Fruit fly (Drosophila melanogaster) whole organism, embryonic: Measurements from ENCODE around the gene Cngl.

ENCODE experiments used
- Ada2b ChIP-seq: fragments of 200-800 bp; sonication (Bioruptor generic); IDR thresholded peaks from 2 replicates; pipeline ENCODE4 v1.3.6; 2022; ENCODE audit warnings: missing biosample characterization, missing genetic modification characterization
- Awh ChIP-seq: fragments of 200-800 bp; sonication (Bioruptor generic); IDR thresholded peaks from 2 replicates; pipeline ENCODE4, ENCODE4 v1.3.6; 2022; ENCODE audit warnings: missing biosample characterization, missing genetic modification characterization
- B-H2 ChIP-seq: fragments of 200-800 bp; sonication (Bioruptor generic); optimal IDR thresholded peaks from 2 replicates; lab custom pipeline; 2018; ENCODE audit warnings: missing biosample characterization, mild to moderate bottlenecking, missing genetic modification characterization
- BEAF-32 ChIP-seq: fragments of 200-800 bp; sonication (Bioruptor generic); optimal IDR thresholded peaks from 3 replicates; lab custom pipeline; 2017; ENCODE audit warnings: missing biosample characterization, missing genetic modification characterization, mild to moderate bottlenecking, moderate library complexity, missing genetic modification reagents
- CG15514 ChIP-seq: fragments of 200-800 bp; sonication (Bioruptor generic); optimal IDR thresholded peaks from 3 replicates; lab custom pipeline; 2017; ENCODE audit warnings: missing biosample characterization, missing genetic modification characterization, mild to moderate bottlenecking, moderate library complexity, missing genetic modification reagents
- CG1603 ChIP-seq: fragments of 200-800 bp; sonication (Bioruptor generic); optimal IDR thresholded peaks from 2 replicates; lab custom pipeline; 2019; ENCODE audit warnings: missing biosample characterization, mild to moderate bottlenecking, missing genetic modification characterization, moderate library complexity
- CG16813 ChIP-seq: fragments of 200-800 bp; sonication (Bioruptor generic); IDR thresholded peaks from 3 replicates; pipeline ENCODE4 v1.3.6; 2022; ENCODE audit warnings: missing biosample characterization, missing genetic modification characterization; ENCODE audit not compliant: partially characterized antibody
- CG17361 ChIP-seq: fragments of 200-800 bp; sonication (Bioruptor generic); IDR thresholded peaks from 3 replicates; pipeline ENCODE4 v1.3.6; 2022; ENCODE audit warnings: missing biosample characterization, missing genetic modification characterization
- CG33213 ChIP-seq: fragments of 200-800 bp; sonication (Bioruptor generic); optimal IDR thresholded peaks from 3 replicates; lab custom pipeline; 2016; ENCODE audit warnings: missing biosample characterization, missing genetic modification characterization
- CG33557 ChIP-seq: fragments of 200-800 bp; sonication (Bioruptor generic); optimal IDR thresholded peaks from 2 replicates; lab custom pipeline; 2019; ENCODE audit warnings: missing biosample characterization, mild to moderate bottlenecking, missing genetic modification characterization, moderate library complexity
- CG4617 ChIP-seq: fragments of 200-800 bp; sonication (Bioruptor generic); optimal IDR thresholded peaks from 3 replicates; lab custom pipeline; 2016; ENCODE audit warnings: missing biosample characterization, missing genetic modification characterization, borderline replicate concordance
- CoRest ChIP-seq: fragments of 200-800 bp; sonication (Bioruptor generic); optimal IDR thresholded peaks from 3 replicates; lab custom pipeline; 2018; ENCODE audit warnings: missing biosample characterization, mild to moderate bottlenecking, missing genetic modification characterization, moderate library complexity
- Doc3 ChIP-seq: fragments of 200-800 bp; sonication (Bioruptor generic); IDR thresholded peaks from 3 replicates; pipeline ENCODE4 v1.3.6; 2022; ENCODE audit warnings: missing biosample characterization, missing genetic modification characterization; ENCODE audit not compliant: partially characterized antibody
- Gug ChIP-seq: fragments of 200-800 bp; sonication (Bioruptor generic); IDR thresholded peaks from 4 replicates; pipeline ENCODE4 v1.3.6; 2022; ENCODE audit warnings: missing biosample characterization, missing genetic modification characterization
- Med ChIP-seq: fragments of 200-800 bp; sonication (Bioruptor generic); peaks from one replicate; lab custom pipeline; 2016; ENCODE audit warnings: missing biosample characterization, missing genetic modification characterization, mild to moderate bottlenecking, inconsistent platforms, moderate library complexity
- Myb ChIP-seq: fragments of 200-800 bp; sonication (Bioruptor generic); optimal IDR thresholded peaks from 2 replicates; lab custom pipeline; 2016; ENCODE audit warnings: missing biosample characterization, missing genetic modification characterization
- NK7.1 ChIP-seq: fragments of 200-800 bp; sonication (Bioruptor generic); optimal IDR thresholded peaks from 3 replicates; lab custom pipeline; 2016; ENCODE audit warnings: missing biosample characterization, missing genetic modification characterization
- Nf-YB ChIP-seq: fragments of 200-800 bp; sonication (Bioruptor generic); optimal IDR thresholded peaks from 3 replicates; lab custom pipeline; 2019; ENCODE audit warnings: missing biosample characterization, mild to moderate bottlenecking, missing genetic modification characterization, moderate library complexity
- Pdp1 ChIP-seq, 2 experiments: fragments of 200-800 bp; sonication (Bioruptor generic); optimal IDR thresholded peaks; 3 replicates each; lab custom pipeline; 2016; ENCODE audit warnings: missing biosample characterization in 2 of 2, missing genetic modification characterization in 2 of 2, mild to moderate bottlenecking in 1 of 2, moderate library complexity in 1 of 2
- Scr ChIP-seq: fragments of 200-800 bp; sonication (Bioruptor generic); IDR thresholded peaks from 2 replicates; pipeline ENCODE4 v1.3.6; 2022; ENCODE audit warnings: missing biosample characterization, missing genetic modification characterization; ENCODE audit not compliant: partially characterized antibody
- Sry-δ ChIP-seq: fragments of 200-800 bp; sonication (Bioruptor generic); optimal IDR thresholded peaks from 2 replicates; lab custom pipeline; 2016; ENCODE audit warnings: missing biosample characterization, missing genetic modification characterization
- TFAM ChIP-seq: fragments of 200-800 bp; sonication (Bioruptor generic); optimal IDR thresholded peaks from 2 replicates; lab custom pipeline; 2017; ENCODE audit warnings: missing biosample characterization, missing genetic modification characterization, inconsistent platforms
- ato ChIP-seq: fragments of 200-800 bp; sonication (Bioruptor generic); IDR thresholded peaks from 2 replicates; pipeline ENCODE4 v1.3.6; 2022; ENCODE audit warnings: missing biosample characterization, missing genetic modification characterization; ENCODE audit not compliant: partially characterized antibody
- bbx ChIP-seq: fragments of 200-800 bp; sonication (Bioruptor generic); IDR thresholded peaks from 2 replicates; pipeline ENCODE4 v1.3.6; 2022; ENCODE audit warnings: missing biosample characterization, missing genetic modification characterization; ENCODE audit not compliant: partially characterized antibody
- btn ChIP-seq: fragments of 200-800 bp; sonication (Bioruptor generic); optimal IDR thresholded peaks from 2 replicates; lab custom pipeline; 2016; ENCODE audit warnings: missing biosample characterization, missing genetic modification characterization
- chinmo ChIP-seq: fragments of 200-800 bp; sonication (Bioruptor generic); IDR thresholded peaks from 4 replicates; pipeline ENCODE4 v1.3.6; 2022; ENCODE audit warnings: missing biosample characterization, missing genetic modification characterization; ENCODE audit not compliant: partially characterized antibody
- fd102C ChIP-seq: fragments of 200-800 bp; sonication (Bioruptor generic); optimal IDR thresholded peaks from 2 replicates; lab custom pipeline; 2018; ENCODE audit warnings: missing biosample characterization, mild to moderate bottlenecking, missing genetic modification characterization, moderate library complexity
- fd64A ChIP-seq: fragments of 200-800 bp; sonication (Bioruptor generic); optimal IDR thresholded peaks from 3 replicates; lab custom pipeline; 2018; ENCODE audit warnings: missing biosample characterization, mild to moderate bottlenecking, missing genetic modification characterization
- gem ChIP-seq: fragments of 200-800 bp; sonication (Bioruptor generic); optimal IDR thresholded peaks from 2 replicates; lab custom pipeline; 2019; ENCODE audit warnings: missing biosample characterization, mild to moderate bottlenecking, missing genetic modification characterization, moderate library complexity
- hb ChIP-seq: fragments of 200-800 bp; sonication (Bioruptor generic); IDR thresholded peaks from 3 replicates; pipeline ENCODE4 v1.3.6; 2022; ENCODE audit warnings: missing biosample characterization, missing genetic modification characterization; ENCODE audit not compliant: partially characterized antibody
- hbn ChIP-seq: fragments of 200-800 bp; sonication (Bioruptor generic); IDR thresholded peaks from 2 replicates; pipeline ENCODE4 v1.3.6; 2022; ENCODE audit warnings: missing biosample characterization, missing genetic modification characterization; ENCODE audit not compliant: partially characterized antibody
- klu ChIP-seq: fragments of 200-800 bp; sonication (Bioruptor generic); IDR thresholded peaks from 2 replicates; pipeline ENCODE4 v1.3.6; 2022; ENCODE audit warnings: missing biosample characterization, missing genetic modification characterization
- lab ChIP-seq: fragments of 200-800 bp; sonication (Bioruptor generic); optimal IDR thresholded peaks from 3 replicates; lab custom pipeline; 2017; ENCODE audit warnings: missing biosample characterization, missing genetic modification characterization, mild to moderate bottlenecking, moderate library complexity, missing genetic modification reagents
- mld ChIP-seq: fragments of 200-800 bp; sonication (Bioruptor generic); IDR thresholded peaks from 3 replicates; pipeline ENCODE4 v1.3.6; 2022; ENCODE audit warnings: missing biosample characterization, missing genetic modification characterization; ENCODE audit not compliant: partially characterized antibody
- nerfin-2 ChIP-seq: fragments of 200-800 bp; sonication (Bioruptor generic); IDR thresholded peaks from 2 replicates; pipeline ENCODE4 v1.3.6; 2022; ENCODE audit warnings: missing biosample characterization, missing genetic modification characterization; ENCODE audit not compliant: partially characterized antibody
- onecut ChIP-seq: fragments of 200-800 bp; sonication (Bioruptor generic); IDR thresholded peaks from 2 replicates; pipeline ENCODE4 v1.3.6; 2022; ENCODE audit warnings: missing biosample characterization, missing genetic modification characterization
- pb ChIP-seq: fragments of 200-800 bp; sonication (Bioruptor generic); optimal IDR thresholded peaks from 3 replicates; lab custom pipeline; 2016; ENCODE audit warnings: missing biosample characterization, missing genetic modification characterization
- pzg ChIP-seq: fragments of 200-800 bp; sonication (Bioruptor generic); optimal IDR thresholded peaks from 3 replicates; lab custom pipeline; 2018; ENCODE audit warnings: missing biosample characterization, mild to moderate bottlenecking, missing genetic modification characterization, moderate library complexity
- ranshi ChIP-seq: fragments of 200-800 bp; sonication (Bioruptor generic); IDR thresholded peaks from 2 replicates; pipeline ENCODE4 v1.3.6; 2022; ENCODE audit warnings: missing biosample characterization, missing genetic modification characterization
- stwl ChIP-seq: fragments of 200-800 bp; sonication (Bioruptor generic); optimal IDR thresholded peaks from 3 replicates; lab custom pipeline; 2018; ENCODE audit warnings: missing biosample characterization, mild to moderate bottlenecking, missing genetic modification characterization, moderate library complexity
- tna ChIP-seq: fragments of 200-800 bp; sonication (Bioruptor generic); IDR thresholded peaks from 2 replicates; pipeline ENCODE4 v1.3.6; 2022; ENCODE audit warnings: missing biosample characterization, missing genetic modification characterization; ENCODE audit not compliant: partially characterized antibody
- twi ChIP-seq: fragments of 200-800 bp; optimal IDR thresholded peaks from 2 replicates; lab custom pipeline; 2019; ENCODE audit warnings: missing biosample characterization, mild to moderate bottlenecking, missing genetic modification characterization, moderate library complexity
- unc-4 ChIP-seq: fragments of 200-800 bp; sonication (Bioruptor generic); IDR thresholded peaks from 2 replicates; pipeline ENCODE4 v1.3.6; 2022; ENCODE audit warnings: missing biosample characterization, missing genetic modification characterization; ENCODE audit not compliant: partially characterized antibody
- yki ChIP-seq: fragments of >200 bp; optimal IDR thresholded peaks from 3 replicates; lab custom pipeline; 2018
- zf30C ChIP-seq: fragments of 200-800 bp; sonication (Bioruptor generic); optimal IDR thresholded peaks from 3 replicates; lab custom pipeline; 2018; ENCODE audit warnings: missing biosample characterization, mild to moderate bottlenecking, missing genetic modification characterization

Cngl gene

DNA sequence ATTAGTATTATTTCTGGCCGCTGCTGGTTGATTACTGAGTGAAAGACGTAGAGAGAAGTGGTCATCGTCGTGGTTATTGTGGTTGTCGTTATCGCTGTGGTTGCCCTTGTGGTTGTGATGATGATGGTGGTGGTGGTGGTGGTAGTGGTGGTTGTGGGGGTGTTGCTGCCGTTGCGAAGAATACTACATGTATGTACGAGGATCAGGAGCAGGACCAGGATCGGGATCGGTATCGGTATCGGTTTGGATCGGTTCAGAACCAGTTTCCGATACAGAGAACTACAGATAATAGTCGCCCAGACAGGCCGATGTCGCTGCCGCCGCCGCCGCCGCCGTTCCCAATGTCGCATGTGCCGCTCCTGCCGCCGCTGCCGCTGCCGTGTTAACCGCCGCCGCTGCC, 88.4 kb downstream of the Cngl start:
- TF ChIP-seq twi (tag; lab: Kevin White, UChicago) (no peak), zf30C (no peak), lab (GFP tag; lab: Kevin White, UChicago) (no peak), Med (peak; percentile 54), yki (no peak)

DNA sequence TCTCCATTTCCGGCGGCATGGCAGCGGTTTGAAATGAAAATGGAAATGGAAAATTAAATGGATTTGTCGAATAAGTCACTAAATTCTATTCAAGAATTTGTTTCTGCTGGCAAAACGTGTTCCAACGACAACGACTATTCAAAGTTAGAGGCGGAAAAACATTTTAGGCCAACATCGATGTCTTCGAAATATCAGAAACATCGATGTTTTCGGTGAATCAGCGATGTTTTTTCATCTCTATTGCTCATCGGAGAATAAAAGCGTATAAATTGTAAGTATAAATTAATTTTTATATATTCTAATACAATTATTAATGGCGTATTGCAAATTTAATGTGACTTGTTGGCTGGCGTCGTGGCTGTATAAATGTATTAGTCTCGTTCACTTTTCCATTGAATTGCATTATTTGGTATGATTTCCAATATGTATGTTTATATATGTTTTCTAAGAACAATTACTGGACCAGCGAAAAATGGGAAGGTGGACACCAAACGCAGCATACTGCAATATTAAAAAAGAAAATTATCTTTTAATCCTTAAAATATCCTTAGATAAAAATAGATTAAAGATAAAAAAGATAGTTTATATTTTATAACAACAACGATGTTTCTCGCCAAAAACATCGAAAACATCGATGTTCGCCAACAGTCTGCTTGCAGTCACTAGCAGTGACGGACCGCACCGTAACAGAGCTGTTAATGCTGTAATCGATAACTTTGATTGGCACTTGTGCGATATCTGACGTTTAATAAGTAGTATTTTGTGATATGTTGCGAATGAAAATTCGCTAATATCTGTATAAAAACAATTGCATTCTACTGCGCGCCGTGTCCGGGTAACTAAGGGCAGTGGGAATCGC, 96.3 kb downstream of the Cngl start, which contains the start of the genes CG12608 and Prp5:
CG12608 (minus strand) TSS at position 153 of the 859 bp plus-strand sequence.
Prp5 (plus strand) TSS at position 697 of the 859 bp plus-strand sequence.
- TF ChIP-seq fd102C (GFP tag; lab: Kevin White, UChicago) = no peak
- no peak for TF ChIP-seq klu (GFP tag; lab: Robert Waterston, UW)
- TF ChIP-seq stwl (tag; lab: Kevin White, UChicago) = peak; percentile 10
- no peak for TF ChIP-seq pb (GFP tag; lab: Kevin White, UChicago)
- no peak for TF ChIP-seq NK7.1
- TF ChIP-seq btn (GFP tag; lab: Kevin White, UChicago) = no peak
- peak; percentile 47 for TF ChIP-seq nerfin-2 (GFP tag; lab: Robert Waterston, UW)
- peak; percentile 31 for TF ChIP-seq pzg (GFP tag; lab: Kevin White, UChicago)
- TF ChIP-seq CG33557 (GFP tag; lab: Kevin White, UChicago) = no peak
- no peak for TF ChIP-seq gem (tag; lab: Kevin White, UChicago)
- peak; percentile 37; the same call in 1 of the 2 replicates for TF ChIP-seq tna (GFP tag; lab: Robert Waterston, UW)
- TF ChIP-seq chinmo (GFP tag; lab: Robert Waterston, UW) = 0 out of 4 replicates have a peak, but pooled peaks have one; percentile 41
- TF ChIP-seq CoRest = peak; percentile 21
- TF ChIP-seq hb (GFP tag; lab: Robert Waterston, UW) = 0 out of 3 replicates have a peak, but pooled peaks have one; percentile 26
- peak; percentile 52; the same call in 2 of the 3 replicates for TF ChIP-seq Doc3 (GFP tag; lab: Robert Waterston, UW)
- TF ChIP-seq Myb (GFP tag; lab: Kevin White, UChicago) = no peak
- TF ChIP-seq bbx (GFP tag; lab: Robert Waterston, UW) = peak; percentile 73
- peak; percentile 68 for TF ChIP-seq BEAF-32 (GFP tag; lab: Kevin White, UChicago)
- peak; percentile 6 for TF ChIP-seq B-H2 (GFP tag; lab: Kevin White, UChicago)
- TF ChIP-seq CG16813 (GFP tag; lab: Robert Waterston, UW) = peak; percentile 57
- peak; percentile 12; the same call in 1 of the 4 replicates for TF ChIP-seq Gug
- peak; percentile 66; the same call in 1 of the 3 replicates for TF ChIP-seq mld (GFP tag; lab: Robert Waterston, UW)
- TF ChIP-seq Sry-δ (GFP tag; lab: Kevin White, UChicago) = peak; percentile 76
- no peak for TF ChIP-seq CG33213 (GFP tag; lab: Kevin White, UChicago)
- TF ChIP-seq onecut (GFP tag; lab: Robert Waterston, UW) = no peak
- TF ChIP-seq CG15514 (GFP tag; lab: Kevin White, UChicago) = peak; percentile 43
- TF ChIP-seq Pdp1 (GFP tag; optimal IDR thresholded peaks at IDR 0.05; lab: Kevin White, UChicago) = peak in 1 of 2 experiments; percentile 26
- peak; percentile 60; the same call in 1 of the 2 replicates for TF ChIP-seq ato
- TF ChIP-seq TFAM (GFP tag; lab: Kevin White, UChicago) = no peak
- peak; percentile 53; the same call in 1 of the 2 replicates for TF ChIP-seq unc-4 (GFP tag; lab: Robert Waterston, UW)
- no peak for TF ChIP-seq fd64A (GFP tag; lab: Kevin White, UChicago)
- peak; percentile 68 for TF ChIP-seq Scr
- TF ChIP-seq Nf-YB (GFP tag; lab: Kevin White, UChicago) = no peak
- TF ChIP-seq Awh (GFP tag; lab: Robert Waterston, UW) = no peak
- TF ChIP-seq hbn (GFP tag; lab: Robert Waterston, UW) = peak; percentile 51
- no peak for TF ChIP-seq ranshi
- TF ChIP-seq CG1603 (tag; lab: Kevin White, UChicago) = no peak
- peak; percentile 55; the same call in 2 of the 3 replicates for TF ChIP-seq CG17361
- peak; percentile 30 for TF ChIP-seq CG4617 (GFP tag; lab: Kevin White, UChicago)
- TF ChIP-seq Ada2b (GFP tag; lab: Robert Waterston, UW) = no peak
